Worm (Caenorhabditis elegans) whole organism, L4/young adult: ENCODE results near the gene gck-1.

Experiments used
- W03F9.2 ChIP-seq: fragments of 150-350 bp; optimal IDR thresholded peaks from 2 replicates; lab custom pipeline; 2014; ENCODE audit warnings: missing biosample characterization, missing genetic modification characterization
- him-1 ChIP-seq: sonication (generic microtip); optimal IDR thresholded peaks from 2 replicates; lab custom pipeline; 2016; ENCODE audit warnings: missing genotype, missing genetic modification reagents, missing genetic modification characterization, missing compliant biosample characterization

DNA sequence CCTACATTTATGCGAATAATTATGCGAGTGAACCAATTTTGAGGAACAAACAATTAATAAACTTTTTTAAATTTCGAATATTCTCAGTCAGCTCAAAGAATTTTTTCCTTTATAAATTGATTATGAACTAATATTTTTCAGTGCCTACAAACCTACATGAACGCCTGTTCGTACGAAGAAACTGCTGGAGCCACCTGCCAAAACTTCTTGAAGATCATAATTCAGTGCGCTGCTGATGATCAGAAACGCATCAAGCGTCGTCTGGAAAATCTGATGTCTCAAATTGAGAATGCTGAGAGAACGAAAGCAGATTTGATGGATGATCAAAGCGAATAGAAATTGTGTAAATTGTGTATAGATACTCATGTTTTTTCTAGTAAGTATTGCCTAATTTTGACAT, 8.7 kb upstream of the gck-1 start:
- TF ChIP-seq him-1 (no peak), W03F9.2 (tag; lab: Kevin White, UChicago) (no peak)
